Fruit fly (Drosophila melanogaster): ENCODE measurements around the gene Eip74EF.

Eip74EF gene

dm6 chr3L:17610896-17611711, 8.0 kb downstream of the Eip74EF start (continued):
- TF ChIP-seq CG2116 (GFP tag; optimal IDR thresholded peaks at IDR 0.05) (peak; percentile 38), twi (tag; optimal IDR thresholded peaks at IDR 0.05) (peak; percentile 60), CG31224 (GFP tag; IDR thresholded peaks at IDR 0.05) (no peak), C15 (GFP tag; IDR thresholded peaks at IDR 0.05) (no peak), knrl (GFP tag; IDR thresholded peaks at IDR 0.05; ENCODE audit: partially characterized antibody) (no peak), CG3838 (GFP tag; optimal IDR thresholded peaks at IDR 0.05) (no peak), Usf (GFP tag; optimal IDR thresholded peaks at IDR 0.05) (peak; percentile 35), pho (GFP tag; optimal IDR thresholded peaks at IDR 0.05) (no peak), Nf-YA (GFP tag; IDR thresholded peaks at IDR 0.05) (no peak), CG9876 (GFP tag; optimal IDR thresholded peaks at IDR 0.05) (no peak), Spps (tag; optimal IDR thresholded peaks at IDR 0.05) (peak; percentile 67), h (optimal IDR thresholded peaks at IDR 0.05) (no peak), tio (GFP tag; optimal IDR thresholded peaks at IDR 0.05) (peak; percentile 55), Ravus (GFP tag; IDR thresholded peaks at IDR 0.05) (no peak), CG5953 (GFP tag; IDR thresholded peaks at IDR 0.05) (no peak), sim (GFP tag; IDR thresholded peaks at IDR 0.05) (0 out of 2 replicates have a peak, but pooled peaks have one; percentile 40), bcd (GFP tag; optimal IDR thresholded peaks at IDR 0.05) (peak; percentile 70), Dip3 (GFP tag; optimal IDR thresholded peaks at IDR 0.05) (no peak), CG8359 (GFP tag; optimal IDR thresholded peaks at IDR 0.05; ENCODE audit: borderline replicate concordance) (peak; percentile 45), chinmo (GFP tag; IDR thresholded peaks at IDR 0.05; ENCODE audit: partially characterized antibody) (no peak), wor (GFP tag; IDR thresholded peaks at IDR 0.05) (peak; percentile 38; the same call in 1 of the 2 replicates), CG4360 (GFP tag; IDR thresholded peaks at IDR 0.05) (no peak), CHES-1-like (GFP tag; optimal IDR thresholded peaks at IDR 0.05) (no peak), CG17385 (GFP tag; optimal IDR thresholded peaks at IDR 0.05) (peak; percentile 69), kni (GFP tag; optimal IDR thresholded peaks at IDR 0.05) (no peak), emc (GFP tag; optimal IDR thresholded peaks at IDR 0.05) (no peak), TFAM (GFP tag; optimal IDR thresholded peaks at IDR 0.05) (no peak), tx (GFP tag; optimal IDR thresholded peaks at IDR 0.05) (no peak), CG4730 (GFP tag; IDR thresholded peaks at IDR 0.05) (no peak), en (GFP tag; optimal IDR thresholded peaks at IDR 0.05) (no peak), Kr (GFP tag; optimal IDR thresholded peaks at IDR 0.05) (no peak), CG3847 (GFP tag; IDR thresholded peaks at IDR 0.05) (no peak), Myb (GFP tag; optimal IDR thresholded peaks at IDR 0.05) (no peak), unc-4 (GFP tag; IDR thresholded peaks at IDR 0.05; ENCODE audit: partially characterized antibody) (no peak), Dp (GFP tag; optimal IDR thresholded peaks at IDR 0.05) (no peak), CG13296 (GFP tag; optimal IDR thresholded peaks at IDR 0.05) (peak; percentile 19), lab (GFP tag; optimal IDR thresholded peaks at IDR 0.05) (peak; percentile 33), gce (GFP tag; IDR thresholded peaks at IDR 0.05) (no peak), prd (optimal IDR thresholded peaks at IDR 0.05) (no peak), prd (GFP tag; IDR thresholded peaks at IDR 0.05) (peak; percentile 37; the same call in 1 of the 3 replicates), cwo (GFP tag; optimal IDR thresholded peaks at IDR 0.05) (peak; percentile 1), H15 (GFP tag; IDR thresholded peaks at IDR 0.05) (no peak), Sry-δ (GFP tag; optimal IDR thresholded peaks at IDR 0.05) (no peak), CG17359 (tag; optimal IDR thresholded peaks at IDR 0.05) (peak; percentile 70), wek (GFP tag; optimal IDR thresholded peaks at IDR 0.05) (no peak), gem (tag; optimal IDR thresholded peaks at IDR 0.05) (peak; percentile 84), psq (GFP tag; optimal IDR thresholded peaks at IDR 0.05) (peak; percentile 1), ranshi (GFP tag; IDR thresholded peaks at IDR 0.05) (no peak), tin (GFP tag; optimal IDR thresholded peaks at IDR 0.05) (peak; percentile 58), Fer1 (GFP tag; optimal IDR thresholded peaks at IDR 0.05) (peak; percentile 34)
